Worm (Caenorhabditis elegans) whole organism, L2 larva: ENCODE data around the gene prp-40.

Source experiments
- blmp-1 ChIP-seq: sonication (generic microtip); optimal IDR thresholded peaks from 2 replicates; lab custom pipeline; 2017; ENCODE audit warnings: missing genetic modification characterization, mild to moderate bottlenecking, missing compliant biosample characterization, antibody characterized with exemption, moderate library complexity; ENCODE audit not compliant: insufficient read depth
- fos-1 ChIP-seq: fragments of 150-350 bp; optimal IDR thresholded peaks from 2 replicates; lab custom pipeline; 2014; ENCODE audit warnings: missing biosample characterization, missing genetic modification characterization
- nhr-11 ChIP-seq: fragments of 150-350 bp; optimal IDR thresholded peaks from 2 replicates; lab custom pipeline; 2014; ENCODE audit warnings: missing biosample characterization, missing genetic modification characterization
- nhr-6 ChIP-seq: fragments of 150-350 bp; optimal IDR thresholded peaks from 2 replicates; lab custom pipeline; 2014; ENCODE audit warnings: missing biosample characterization, missing genetic modification characterization
- snpc-4 ChIP-seq: fragments of 150-350 bp; optimal IDR thresholded peaks from 2 replicates; lab custom pipeline; 2014; ENCODE audit warnings: missing biosample characterization, missing genetic modification characterization

DNA sequence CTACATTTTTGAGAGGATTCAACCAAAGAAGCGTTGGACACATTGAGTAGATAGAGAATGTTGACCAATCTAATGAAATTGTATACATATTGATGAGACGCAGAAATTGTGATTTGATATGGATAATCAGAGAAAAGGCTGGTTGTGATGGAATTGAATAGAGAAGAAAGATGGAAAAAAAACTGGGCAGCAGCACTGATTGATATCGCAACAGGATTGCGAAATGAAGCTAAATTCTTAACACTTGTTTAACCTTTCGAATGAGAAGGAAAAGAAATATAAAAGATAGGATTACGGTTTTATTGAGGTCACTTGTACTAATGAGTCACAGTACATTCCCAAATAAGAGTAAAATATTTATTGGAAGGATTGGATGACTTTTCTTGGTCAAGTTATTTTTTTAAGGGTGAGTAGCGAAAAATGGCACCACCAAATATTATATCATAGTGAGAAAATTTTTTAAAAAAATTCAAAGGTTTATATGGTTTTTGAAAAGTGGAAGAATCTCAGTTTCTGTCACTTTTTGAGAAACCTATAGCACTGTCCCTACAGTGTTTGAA lies 19.6 kb upstream of the prp-40 start:
- TF ChIP-seq blmp-1 (tag; lab: Kevin White, UChicago) (no peak), nhr-6 (tag; lab: Kevin White, UChicago) (no peak), snpc-4 (tag; lab: Kevin White, UChicago) (no peak), fos-1 (tag; lab: Kevin White, UChicago) (peak; percentile 71), nhr-11 (tag; lab: Kevin White, UChicago) (no peak)
